Fruit fly (Drosophila melanogaster) S2 (cell line): ENCODE results near the gene Keap1.
A peak's percentile ranks its signal among the peaks of the same experiment; 100 is the strongest.

Source experiments
- CG8478 ChIP-seq: fragments of >200 bp; optimal IDR thresholded peaks from 2 replicates; lab custom pipeline; 2018
- CTCF ChIP-seq, 2 experiments: fragments of >200 bp; optimal IDR thresholded peaks; 2 replicates each; lab custom pipeline; 2018

- TF ChIP-seq CG8478 (lab: Kevin White, UChicago), result no peak
- peak in 1 of 2 experiments; percentile 17 for TF ChIP-seq CTCF (optimal IDR thresholded peaks at IDR 0.05; lab: Kevin White, UChicago)
Measured at dm6 chr3R:17039993-17040807, 39.5 kb downstream of the Keap1 start, which contains the start of the genes CG18213 and Trm7-32.
